Worm (Caenorhabditis elegans): Measurements from ENCODE around the gene srh-20.

ce11 chrV:4957619-4958018, 32.9 kb downstream of the srh-20 start:
- TF ChIP-seq ZK546.5 (tag; optimal IDR thresholded peaks at IDR 0.05) (no peak), ceh-16 (tag; optimal IDR thresholded peaks at IDR 0.05) (no peak), unc-39 (tag; optimal IDR thresholded peaks at IDR 0.05) (no peak), snpc-4 (tag; optimal IDR thresholded peaks at IDR 0.05) (no peak), nhr-77 (tag; optimal IDR thresholded peaks at IDR 0.05) (no peak), ceh-9 (tag; optimal IDR thresholded peaks at IDR 0.05) (no peak), pha-4 (tag; optimal IDR thresholded peaks at IDR 0.05) (no peak), ztf-11 (tag; optimal IDR thresholded peaks at IDR 0.05) (no peak), R02D3.7 (tag; optimal IDR thresholded peaks at IDR 0.05) (no peak)
